Worm (Caenorhabditis elegans) whole organism, L1 larva: ENCODE results near the gene nduv-2.
A peak's percentile ranks its signal among the peaks of the same experiment; 100 is the strongest.

ENCODE experiments used
- C04F5.9 ChIP-seq: sonication (generic microtip); optimal IDR thresholded peaks from 2 replicates; lab custom pipeline; 2016; ENCODE audit warnings: missing genetic modification characterization, missing compliant biosample characterization
- C16A3.4 ChIP-seq: fragments of 150-350 bp; optimal IDR thresholded peaks from 2 replicates; lab custom pipeline; 2014; ENCODE audit warnings: missing biosample characterization, missing genetic modification characterization
- C34B4.2 ChIP-seq: sonication (generic microtip); optimal IDR thresholded peaks from 2 replicates; lab custom pipeline; 2017; ENCODE audit warnings: mild to moderate bottlenecking, missing genetic modification characterization, missing compliant biosample characterization
- F16B12.6 ChIP-seq: fragments of 150-350 bp; optimal IDR thresholded peaks from 2 replicates; lab custom pipeline; 2014; ENCODE audit warnings: missing biosample characterization, missing genetic modification characterization
- Y116A8C.19 ChIP-seq: sonication (generic microtip); optimal IDR thresholded peaks from 2 replicates; lab custom pipeline; 2016; ENCODE audit warnings: missing compliant biosample characterization, missing genetic modification characterization, borderline replicate concordance
- alr-1 ChIP-seq: fragments of 200-800 bp; sonication (Bioruptor generic); optimal IDR thresholded peaks from 2 replicates; lab custom pipeline; 2018; ENCODE audit warnings: borderline replicate concordance, mild to moderate bottlenecking, missing genetic modification characterization, missing compliant biosample characterization
- aly-2 ChIP-seq: fragments of 150-350 bp; optimal IDR thresholded peaks from 2 replicates; lab custom pipeline; 2014; ENCODE audit warnings: missing biosample characterization, missing genetic modification characterization
- blmp-1 ChIP-seq: fragments of 150-350 bp; optimal IDR thresholded peaks from 2 replicates; lab custom pipeline; 2014; ENCODE audit warnings: missing biosample characterization, missing genetic modification characterization
- ceh-63 ChIP-seq: fragments of 200-800 bp; sonication (Bioruptor generic); optimal IDR thresholded peaks from 2 replicates; lab custom pipeline; 2018; ENCODE audit warnings: mild to moderate bottlenecking, missing genetic modification characterization, missing compliant biosample characterization
- ceh-82 ChIP-seq, 3 experiments: fragments of 150-350 bp in 1 of 3; sonication (generic microtip) in 2 of 3; optimal IDR thresholded peaks; 2 replicates each; lab custom pipeline; 2014 to 2017; ENCODE audit warnings: missing biosample characterization in 3 of 3, missing genetic modification characterization in 3 of 3
- ceh-88 ChIP-seq: fragments of 200-800 bp; sonication (Bioruptor generic); IDR thresholded peaks from 2 replicates; pipeline ENCODE4 v1.3.6; 2022; ENCODE audit warnings: missing genetic modification characterization, missing compliant biosample characterization
- dpl-1 ChIP-seq, 3 experiments: fragments of 150-350 bp in 2 of 3; sonication (generic microtip) in 1 of 3; optimal IDR thresholded peaks; 2 replicates each; lab custom pipeline; 2014 to 2017; ENCODE audit warnings: missing biosample characterization in 3 of 3, missing genetic modification characterization in 3 of 3, missing genetic modification reagents in 3 of 3
- dsc-1 ChIP-seq: sonication (generic microtip); optimal IDR thresholded peaks from 2 replicates; lab custom pipeline; 2016; ENCODE audit warnings: mild to moderate bottlenecking, missing genetic modification characterization, missing compliant biosample characterization
- efl-1 ChIP-seq, 4 experiments: fragments of 150-350 bp; optimal IDR thresholded peaks in 3 of 4; peaks in 1 of 4; 1 replicate in 1 of 4; 2 replicates in 3 of 4; lab custom pipeline; 2014; ENCODE audit warnings: missing biosample characterization in 2 of 4, missing genetic modification characterization in 2 of 4, missing genetic modification reagents in 2 of 4
- egl-13 ChIP-seq: sonication (generic microtip); optimal IDR thresholded peaks from 2 replicates; lab custom pipeline; 2016; ENCODE audit warnings: missing genotype, missing genetic modification reagents, missing genetic modification characterization, missing compliant biosample characterization
- ets-5 ChIP-seq: fragments of 200-800 bp; sonication (Bioruptor generic); IDR thresholded peaks from 2 replicates; pipeline ENCODE4 v1.3.6; 2022; ENCODE audit warnings: missing genetic modification characterization, missing compliant biosample characterization
- fkh-10 ChIP-seq: sonication (generic microtip); optimal IDR thresholded peaks from 2 replicates; lab custom pipeline; 2017; ENCODE audit warnings: missing biosample characterization, missing genetic modification reagents, missing genetic modification characterization
- fkh-8 ChIP-seq: sonication (generic microtip); optimal IDR thresholded peaks from 2 replicates; lab custom pipeline; 2016; ENCODE audit warnings: mild to moderate bottlenecking, missing genetic modification characterization, missing compliant biosample characterization
- fos-1 ChIP-seq: fragments of 150-350 bp; optimal IDR thresholded peaks from 2 replicates; lab custom pipeline; 2014; ENCODE audit warnings: missing biosample characterization, missing genetic modification characterization
- grh-1 ChIP-seq: fragments of 200-800 bp; sonication (Bioruptor generic); IDR thresholded peaks from 2 replicates; pipeline ENCODE4 v1.3.6; 2022; ENCODE audit warnings: missing genetic modification reagents, missing genetic modification characterization, missing compliant biosample characterization
- hlh-17 ChIP-seq: fragments of 200-800 bp; sonication (Bioruptor generic); optimal IDR thresholded peaks from 2 replicates; lab custom pipeline; 2018; ENCODE audit warnings: missing genetic modification characterization, mild to moderate bottlenecking, missing compliant biosample characterization, moderate library complexity, borderline replicate concordance
- hlh-4 ChIP-seq: sonication (generic microtip); optimal IDR thresholded peaks from 2 replicates; lab custom pipeline; 2016; ENCODE audit warnings: mild to moderate bottlenecking, missing genetic modification characterization, missing compliant biosample characterization
- jun-1 ChIP-seq: fragments of 150-350 bp; optimal IDR thresholded peaks from 2 replicates; lab custom pipeline; 2014; ENCODE audit warnings: missing biosample characterization, missing genetic modification reagents, missing genetic modification characterization
- lin-14 ChIP-seq: fragments of 200-800 bp; sonication (Bioruptor generic); optimal IDR thresholded peaks from 2 replicates; lab custom pipeline; 2018; ENCODE audit warnings: mild to moderate bottlenecking, missing genetic modification characterization, moderate library complexity, missing compliant biosample characterization
- lin-35 ChIP-seq, 2 experiments: fragments of 150-350 bp; optimal IDR thresholded peaks; 2 replicates each; lab custom pipeline; 2014; ENCODE audit warnings: missing biosample characterization in 2 of 2, missing genetic modification characterization in 2 of 2, missing genetic modification reagents in 2 of 2
- lin-39 ChIP-seq: fragments of 150-350 bp; optimal IDR thresholded peaks from 2 replicates; lab custom pipeline; 2014; ENCODE audit warnings: missing biosample characterization, missing genetic modification reagents, missing genetic modification characterization
- lir-3 ChIP-seq: sonication (generic microtip); optimal IDR thresholded peaks from 2 replicates; lab custom pipeline; 2016; ENCODE audit warnings: mild to moderate bottlenecking, missing genetic modification characterization, moderate library complexity, missing compliant biosample characterization; ENCODE audit not compliant: poor library complexity
- lsy-2 ChIP-seq, 2 experiments: fragments of 150-350 bp; optimal IDR thresholded peaks; 2 replicates each; lab custom pipeline; 2014; ENCODE audit warnings: missing biosample characterization in 2 of 2, missing genetic modification characterization in 2 of 2
- mef-2 ChIP-seq: fragments of 150-350 bp; optimal IDR thresholded peaks from 2 replicates; lab custom pipeline; 2014; ENCODE audit warnings: missing biosample characterization, missing genetic modification characterization
- mep-1 ChIP-seq: fragments of 150-350 bp; optimal IDR thresholded peaks from 2 replicates; lab custom pipeline; 2014; ENCODE audit warnings: missing biosample characterization, missing genetic modification characterization
- nhr-12 ChIP-seq: sonication (generic microtip); optimal IDR thresholded peaks from 2 replicates; lab custom pipeline; 2017; ENCODE audit warnings: missing biosample characterization, missing genetic modification characterization
- nhr-19 ChIP-seq: fragments of 200-800 bp; sonication (Bioruptor generic); conservative IDR thresholded peaks from 2 replicates; pipeline ENCODE4 v1.3.6; 2022; ENCODE audit warnings: missing genetic modification characterization, missing compliant biosample characterization
- nhr-28 ChIP-seq: fragments of 150-350 bp; optimal IDR thresholded peaks from 2 replicates; lab custom pipeline; 2014; ENCODE audit warnings: missing biosample characterization, missing genetic modification characterization
- nhr-47 ChIP-seq: sonication (generic microtip); optimal IDR thresholded peaks from 2 replicates; lab custom pipeline; 2016; ENCODE audit warnings: mild to moderate bottlenecking, missing genetic modification characterization, moderate library complexity, missing compliant biosample characterization
- nhr-76 ChIP-seq: sonication (generic microtip); optimal IDR thresholded peaks from 2 replicates; lab custom pipeline; 2017; ENCODE audit warnings: missing biosample characterization, missing genetic modification characterization
- nhr-84 ChIP-seq: sonication (generic microtip); optimal IDR thresholded peaks from 2 replicates; lab custom pipeline; 2017; ENCODE audit warnings: missing biosample characterization, missing genetic modification characterization
- nhr-90 ChIP-seq: sonication (generic microtip); optimal IDR thresholded peaks from 2 replicates; lab custom pipeline; 2016; ENCODE audit warnings: mild to moderate bottlenecking, missing genetic modification characterization, missing compliant biosample characterization; ENCODE audit not compliant: poor library complexity
- pag-3 ChIP-seq: sonication (generic microtip); optimal IDR thresholded peaks from 2 replicates; lab custom pipeline; 2017; ENCODE audit warnings: missing genetic modification characterization, mild to moderate bottlenecking, missing compliant biosample characterization, antibody characterized with exemption, borderline replicate concordance; ENCODE audit not compliant: insufficient read depth
- skn-1 ChIP-seq: fragments of 150-350 bp; optimal IDR thresholded peaks from 2 replicates; lab custom pipeline; 2014; ENCODE audit warnings: missing biosample characterization, missing genetic modification characterization
- snpc-4 ChIP-seq: fragments of 150-350 bp; optimal IDR thresholded peaks from 2 replicates; lab custom pipeline; 2014; ENCODE audit warnings: missing biosample characterization, missing genetic modification characterization
- tbx-2 ChIP-seq: sonication (generic microtip); optimal IDR thresholded peaks from 2 replicates; lab custom pipeline; 2016; ENCODE audit warnings: missing genetic modification characterization, missing compliant biosample characterization
- tlp-1 ChIP-seq: fragments of 150-350 bp; optimal IDR thresholded peaks from 2 replicates; lab custom pipeline; 2014; ENCODE audit warnings: missing biosample characterization, missing genetic modification characterization
- unc-130 ChIP-seq: fragments of 150-350 bp; optimal IDR thresholded peaks from 2 replicates; lab custom pipeline; 2017; ENCODE audit warnings: missing biosample characterization, missing genetic modification characterization, inconsistent platforms
- unc-62 ChIP-seq: fragments of 150-350 bp; optimal IDR thresholded peaks from 2 replicates; lab custom pipeline; 2014; ENCODE audit warnings: missing biosample characterization, missing genetic modification reagents, missing genetic modification characterization
- unc-86 ChIP-seq: sonication (generic microtip); optimal IDR thresholded peaks from 2 replicates; lab custom pipeline; 2016; ENCODE audit warnings: missing genetic modification characterization, missing compliant biosample characterization
- unc-98 ChIP-seq: fragments of 200-800 bp; sonication (Bioruptor generic); IDR thresholded peaks from 2 replicates; pipeline ENCODE4 v1.3.6; 2022; ENCODE audit warnings: missing genetic modification characterization, missing compliant biosample characterization
- xbp-1 ChIP-seq: sonication (generic microtip); optimal IDR thresholded peaks from 2 replicates; lab custom pipeline; 2016; ENCODE audit warnings: missing genetic modification characterization, missing compliant biosample characterization
- zag-1 ChIP-seq: fragments of 150-350 bp; optimal IDR thresholded peaks from 2 replicates; lab custom pipeline; 2014; ENCODE audit warnings: missing biosample characterization, missing genetic modification characterization
- zip-4 ChIP-seq: fragments of 200-800 bp; sonication (Bioruptor generic); optimal IDR thresholded peaks from 2 replicates; lab custom pipeline; 2018; ENCODE audit warnings: mild to moderate bottlenecking, missing genetic modification characterization, moderate library complexity, missing compliant biosample characterization

nduv-2 gene

ce11 chrV:13655202-13655764, 29.9 kb upstream of the nduv-2 start (continued):
- TF ChIP-seq pag-3 (tag; lab: Kevin White, UChicago) = no peak
- peak; percentile 38 for TF ChIP-seq nhr-90 (tag; lab: Kevin White, UChicago)
- TF ChIP-seq hlh-17 (GFP tag; lab: Kevin White, UChicago) = no peak
- TF ChIP-seq xbp-1 = peak; percentile 2
- TF ChIP-seq Y116A8C.19 (tag; lab: Kevin White, UChicago) = no peak
- peak in 1 of 2 experiments; percentile 61 for TF ChIP-seq lin-35 (GFP tag; optimal IDR thresholded peaks at IDR 0.05; lab: Kevin White, UChicago)
- no peak for TF ChIP-seq nhr-84 (tag; lab: Kevin White, UChicago)
- no peak for TF ChIP-seq tlp-1
- TF ChIP-seq zip-4 = no peak
- peak; percentile 50 for TF ChIP-seq nhr-19 (GFP tag; lab: Robert Waterston, UW)
- TF ChIP-seq mep-1 (tag; lab: Kevin White, UChicago) = peak; percentile 76
- no peak for TF ChIP-seq aly-2
- TF ChIP-seq dsc-1 = peak; percentile 16
- TF ChIP-seq lir-3 = peak; percentile 52
- TF ChIP-seq grh-1 = peak; percentile 28; the same call in 1 of the 2 replicates
- TF ChIP-seq efl-1 (optimal IDR thresholded peaks at IDR 0.05; lab: Kevin White, UChicago) = peak; percentile 61 to 62
- TF ChIP-seq efl-1 (GFP tag; optimal IDR thresholded peaks at IDR 0.05 in 1 of 2; lab: Kevin White, UChicago) = peak; percentile 15 to 79
- peak; percentile 94 for TF ChIP-seq lin-14 (GFP tag; lab: Kevin White, UChicago)
- no peak for TF ChIP-seq unc-98
- no peak for TF ChIP-seq C04F5.9
- TF ChIP-seq F16B12.6 (tag; lab: Kevin White, UChicago) = no peak
- peak; percentile 52 to 83 for TF ChIP-seq lsy-2 (tag; optimal IDR thresholded peaks at IDR 0.05; lab: Kevin White, UChicago)
- no peak for TF ChIP-seq zag-1 (tag; lab: Kevin White, UChicago)
- peak; percentile 27 for TF ChIP-seq tbx-2 (tag; lab: Kevin White, UChicago)
- no peak for TF ChIP-seq C34B4.2 (tag; lab: Kevin White, UChicago)
- no peak for TF ChIP-seq lin-39
- TF ChIP-seq fkh-8 (tag; lab: Kevin White, UChicago) = peak; percentile 79
- TF ChIP-seq ceh-82 (tag; optimal IDR thresholded peaks at IDR 0.05; lab: Kevin White, UChicago) = peak; percentile 20 to 59 (median 50)
- peak; percentile 67 for TF ChIP-seq jun-1 (tag; lab: Kevin White, UChicago)
- peak; percentile 76 for TF ChIP-seq fos-1 (tag; lab: Kevin White, UChicago)
- no peak for TF ChIP-seq unc-62 (GFP tag; lab: Kevin White, UChicago)
- no peak for TF ChIP-seq snpc-4
- no peak for TF ChIP-seq mef-2 (tag; lab: Kevin White, UChicago)
- no peak for TF ChIP-seq nhr-28 (tag; lab: Kevin White, UChicago)
- no peak for TF ChIP-seq ceh-88 (GFP tag; lab: Robert Waterston, UW)
- TF ChIP-seq ceh-63 (GFP tag; lab: Kevin White, UChicago) = no peak
- peak; percentile 78 for TF ChIP-seq skn-1 (tag; lab: Kevin White, UChicago)
- no peak for TF ChIP-seq nhr-12 (tag; lab: Kevin White, UChicago)
- no peak for TF ChIP-seq hlh-4
- peak; percentile 34 for TF ChIP-seq fkh-10 (GFP tag; lab: Kevin White, UChicago)
- no peak for TF ChIP-seq nhr-76 (tag; lab: Kevin White, UChicago)
- TF ChIP-seq C16A3.4 (tag; lab: Kevin White, UChicago) = peak; percentile 43
- TF ChIP-seq ets-5 (GFP tag; lab: Robert Waterston, UW) = no peak
- TF ChIP-seq unc-130 (tag; lab: Kevin White, UChicago) = no peak
- TF ChIP-seq egl-13 = peak; percentile 34
- TF ChIP-seq alr-1 (tag; lab: Kevin White, UChicago) = no peak
- TF ChIP-seq dpl-1 (GFP tag; optimal IDR thresholded peaks at IDR 0.05; lab: Kevin White, UChicago) = peak; percentile 42 to 51 (median 46)
- peak; percentile 66 for TF ChIP-seq nhr-47 (tag; lab: Kevin White, UChicago)
- TF ChIP-seq unc-86 = peak; percentile 47
- peak; percentile 68 for TF ChIP-seq blmp-1 (tag; lab: Kevin White, UChicago)
